Worm (Caenorhabditis elegans) whole organism, late embryonic: Measurements from ENCODE around the gene fem-3.

Experiments used
- C38D4.7 ChIP-seq: fragments of 200-800 bp; sonication (Bioruptor generic); optimal IDR thresholded peaks from 2 replicates; lab custom pipeline; 2018; ENCODE audit warnings: mild to moderate bottlenecking, missing genetic modification characterization, moderate library complexity, missing compliant biosample characterization
- F13H6.1 ChIP-seq: sonication (generic microtip); optimal IDR thresholded peaks from 2 replicates; lab custom pipeline; 2016; ENCODE audit warnings: missing genetic modification characterization, missing compliant biosample characterization
- K09A11.1 ChIP-seq: sonication (generic microtip); optimal IDR thresholded peaks from 2 replicates; lab custom pipeline; 2017; ENCODE audit warnings: antibody characterized with exemption, mild to moderate bottlenecking, missing genetic modification characterization, missing compliant biosample characterization; ENCODE audit not compliant: insufficient read depth
- T23F11.4 ChIP-seq: fragments of 200-800 bp; sonication (Bioruptor generic); optimal IDR thresholded peaks from 2 replicates; lab custom pipeline; 2018; ENCODE audit warnings: mild to moderate bottlenecking, missing genetic modification characterization, missing compliant biosample characterization
- Y22D7AL.16 ChIP-seq: sonication (generic microtip); optimal IDR thresholded peaks from 2 replicates; lab custom pipeline; 2016; ENCODE audit warnings: missing genetic modification characterization, missing compliant biosample characterization
- ahr-1 ChIP-seq: sonication (generic microtip); optimal IDR thresholded peaks from 2 replicates; lab custom pipeline; 2016; ENCODE audit warnings: missing genetic modification characterization, missing compliant biosample characterization
- ama-1 ChIP-seq: fragments of 150-350 bp; optimal IDR thresholded peaks from 2 replicates; lab custom pipeline; 2014
- ceh-14 ChIP-seq: sonication (generic microtip); optimal IDR thresholded peaks from 2 replicates; lab custom pipeline; 2016; ENCODE audit warnings: missing genotype, missing genetic modification characterization, missing compliant biosample characterization
- ceh-18 ChIP-seq: sonication (generic microtip); optimal IDR thresholded peaks from 2 replicates; lab custom pipeline; 2016; ENCODE audit warnings: missing genetic modification characterization, missing compliant biosample characterization
- ceh-22 ChIP-seq: sonication (generic microtip); optimal IDR thresholded peaks from 2 replicates; lab custom pipeline; 2017; ENCODE audit warnings: missing biosample characterization, missing genetic modification characterization
- ceh-30 ChIP-seq: fragments of 150-350 bp; optimal IDR thresholded peaks from 2 replicates; lab custom pipeline; 2014; ENCODE audit warnings: missing biosample characterization, missing genetic modification characterization
- ceh-31 ChIP-seq: sonication (generic microtip); optimal IDR thresholded peaks from 2 replicates; lab custom pipeline; 2016; ENCODE audit warnings: missing genetic modification characterization, missing compliant biosample characterization
- ceh-45 ChIP-seq: fragments of 200-800 bp; sonication (Bioruptor generic); IDR thresholded peaks from 2 replicates; pipeline ENCODE4 v1.3.6; 2022; ENCODE audit warnings: missing genetic modification reagents, missing genetic modification characterization, missing compliant biosample characterization
- ceh-6 ChIP-seq: fragments of 200-800 bp; sonication (Bioruptor generic); optimal IDR thresholded peaks from 2 replicates; lab custom pipeline; 2018; ENCODE audit warnings: mild to moderate bottlenecking, missing genetic modification characterization, missing compliant biosample characterization
- dmd-4 ChIP-seq: sonication (generic microtip); optimal IDR thresholded peaks from 2 replicates; lab custom pipeline; 2016; ENCODE audit warnings: borderline replicate concordance, missing genetic modification characterization, missing compliant biosample characterization
- dve-1 ChIP-seq: sonication (generic microtip); optimal IDR thresholded peaks from 2 replicates; lab custom pipeline; 2017; ENCODE audit warnings: antibody characterized with exemption, mild to moderate bottlenecking, missing genetic modification characterization, missing compliant biosample characterization
- elt-2 ChIP-seq: sonication (generic microtip); optimal IDR thresholded peaks from 2 replicates; lab custom pipeline; 2016; ENCODE audit warnings: missing genetic modification reagents, missing genetic modification characterization, missing compliant biosample characterization
- ets-4 ChIP-seq: sonication (generic microtip); optimal IDR thresholded peaks from 2 replicates; lab custom pipeline; 2016; ENCODE audit warnings: missing genetic modification characterization, missing compliant biosample characterization
- eyg-1 ChIP-seq: sonication (generic microtip); optimal IDR thresholded peaks from 2 replicates; lab custom pipeline; 2016; ENCODE audit warnings: missing genotype, missing genetic modification characterization, missing compliant biosample characterization
- gmeb-2 ChIP-seq: sonication (generic microtip); optimal IDR thresholded peaks from 2 replicates; lab custom pipeline; 2016; ENCODE audit warnings: missing genetic modification characterization, inconsistent platforms, missing compliant biosample characterization
- hlh-30 ChIP-seq: sonication (generic microtip); optimal IDR thresholded peaks from 2 replicates; lab custom pipeline; 2017; ENCODE audit warnings: antibody characterized with exemption, missing genetic modification characterization, missing compliant biosample characterization; ENCODE audit not compliant: insufficient read depth
- hlh-8 ChIP-seq: sonication (generic microtip); optimal IDR thresholded peaks from 2 replicates; lab custom pipeline; 2016; ENCODE audit warnings: missing genotype, missing genetic modification characterization, missing compliant biosample characterization
- madf-2 ChIP-seq: sonication (generic microtip); optimal IDR thresholded peaks from 2 replicates; lab custom pipeline; 2017; ENCODE audit warnings: missing genetic modification characterization, missing compliant biosample characterization
- mec-3 ChIP-seq: sonication (generic microtip); optimal IDR thresholded peaks from 2 replicates; lab custom pipeline; 2016; ENCODE audit warnings: borderline replicate concordance, missing genetic modification characterization, missing compliant biosample characterization
- nfya-1 ChIP-seq: sonication (generic microtip); optimal IDR thresholded peaks from 2 replicates; lab custom pipeline; 2017; ENCODE audit warnings: missing genetic modification characterization, mild to moderate bottlenecking, missing compliant biosample characterization, antibody characterized with exemption, moderate library complexity
- odd-2 ChIP-seq: sonication (generic microtip); optimal IDR thresholded peaks from 2 replicates; lab custom pipeline; 2017; ENCODE audit warnings: antibody characterized with exemption, mild to moderate bottlenecking, missing genetic modification characterization, missing compliant biosample characterization
- pag-3 ChIP-seq: sonication (generic microtip); optimal IDR thresholded peaks from 2 replicates; lab custom pipeline; 2016; ENCODE audit warnings: missing compliant biosample characterization, missing genetic modification characterization, borderline replicate concordance
- pax-1 ChIP-seq: fragments of 150-350 bp; optimal IDR thresholded peaks from 2 replicates; lab custom pipeline; 2014; ENCODE audit warnings: missing biosample characterization, missing genetic modification characterization
- pha-4 ChIP-seq: fragments of 150-350 bp; optimal IDR thresholded peaks from 2 replicates; lab custom pipeline; 2018; ENCODE audit warnings: missing biosample characterization, missing genetic modification reagents, missing genetic modification characterization
- pqm-1 ChIP-seq: sonication (generic microtip); optimal IDR thresholded peaks from 2 replicates; lab custom pipeline; 2016; ENCODE audit warnings: missing genetic modification characterization, missing compliant biosample characterization
- pros-1 ChIP-seq: fragments of 150-350 bp; optimal IDR thresholded peaks from 2 replicates; lab custom pipeline; 2014; ENCODE audit warnings: missing biosample characterization, missing genetic modification reagents, missing genetic modification characterization
- ref-2 ChIP-seq: sonication (generic microtip); optimal IDR thresholded peaks from 2 replicates; lab custom pipeline; 2016; ENCODE audit warnings: missing genetic modification characterization, missing compliant biosample characterization
- rnt-1 ChIP-seq: sonication (generic microtip); optimal IDR thresholded peaks from 2 replicates; lab custom pipeline; 2016; ENCODE audit warnings: missing genetic modification characterization, missing compliant biosample characterization
- syd-9 ChIP-seq: sonication (generic microtip); optimal IDR thresholded peaks from 2 replicates; lab custom pipeline; 2016; ENCODE audit warnings: mild to moderate bottlenecking, missing genetic modification characterization, moderate library complexity, missing compliant biosample characterization
- ttx-3 ChIP-seq: sonication (generic microtip); optimal IDR thresholded peaks from 2 replicates; lab custom pipeline; 2016; ENCODE audit warnings: missing genetic modification reagents, missing genetic modification characterization, missing compliant biosample characterization
- unc-3 ChIP-seq, 2 experiments: fragments of 200-800 bp in 1 of 2; sonication (Bioruptor generic) in 1 of 2; sonication (generic microtip) in 1 of 2; conservative IDR thresholded peaks in 1 of 2; optimal IDR thresholded peaks in 1 of 2; 2 replicates each; pipeline versions ENCODE4 v1.3.6 to Lab custom; 2016 to 2022; ENCODE audit warnings: missing compliant biosample characterization in 2 of 2, missing genetic modification characterization in 2 of 2, missing genetic modification reagents in 1 of 2
- unc-42 ChIP-seq: sonication (generic microtip); optimal IDR thresholded peaks from 2 replicates; lab custom pipeline; 2016; ENCODE audit warnings: missing genotype, missing genetic modification characterization, missing compliant biosample characterization
- unc-86 ChIP-seq: sonication (generic microtip); optimal IDR thresholded peaks from 2 replicates; lab custom pipeline; 2016; ENCODE audit warnings: missing genetic modification characterization, missing compliant biosample characterization
- zip-5 ChIP-seq: sonication (generic microtip); optimal IDR thresholded peaks from 2 replicates; lab custom pipeline; 2016; ENCODE audit warnings: missing genetic modification characterization, missing compliant biosample characterization

The fem-3 gene

ce11 chrIV:9108631-9109030, 3.9 kb downstream of the fem-3 start, which contains the start of gene aly-1:
aly-1 (plus strand) TSS chrIV:9108931.
- no peak for TF ChIP-seq pax-1 (tag; lab: Kevin White, UChicago)
- no peak for TF ChIP-seq eyg-1
- TF ChIP-seq dve-1 = no peak

- TF ChIP-seq ceh-14 (tag; lab: Kevin White, UChicago) (no peak), odd-2 (no peak), F13H6.1 (tag; lab: Kevin White, UChicago) (no peak), ref-2 (no peak), pha-4 (tag; lab: Kevin White, UChicago) (no peak), C38D4.7 (GFP tag; lab: Kevin White, UChicago) (no peak), ceh-6 (no peak), hlh-30 (tag; lab: Kevin White, UChicago) (no peak), pag-3 (tag; lab: Kevin White, UChicago) (no peak), syd-9 (tag; lab: Kevin White, UChicago) (no peak), ttx-3 (tag; lab: Kevin White, UChicago) (no peak), ama-1 (lab: Kevin White, UChicago) (no peak)
Observed at ce11 chrIV:9112019-9112418, 7.3 kb downstream of the fem-3 start.

- TF ChIP-seq odd-2 (no peak), ceh-22 (no peak), Y22D7AL.16 (tag; lab: Kevin White, UChicago) (no peak)
- TF ChIP-seq, all 69 proteins: peak for 0
Observed at ce11 chrIV:9114078-9114477, 9.3 kb downstream of the fem-3 start.

- TF ChIP-seq unc-42 (tag; lab: Kevin White, UChicago) = no peak
- no peak for TF ChIP-seq ceh-18
- TF ChIP-seq ets-4 (tag; lab: Kevin White, UChicago) = no peak
Observed at ce11 chrIV:9116452-9116851, 11.7 kb downstream of the fem-3 start.

ce11 chrIV:9117700-9118099, 12.9 kb downstream of the fem-3 start:
- no peak for TF ChIP-seq pax-1 (tag; lab: Kevin White, UChicago)
- no peak for TF ChIP-seq eyg-1
- no peak for TF ChIP-seq ref-2
- no peak for TF ChIP-seq mec-3
- no peak for TF ChIP-seq ttx-3 (tag; lab: Kevin White, UChicago)
- no peak for TF ChIP-seq madf-2 (tag; lab: Kevin White, UChicago)
- TF ChIP-seq unc-86 (tag; lab: Kevin White, UChicago) = no peak
- no peak for TF ChIP-seq T23F11.4 (GFP tag; lab: Kevin White, UChicago)
- no peak for TF ChIP-seq ceh-31 (tag; lab: Kevin White, UChicago)
- no peak for TF ChIP-seq hlh-8 (tag; lab: Kevin White, UChicago)
- TF ChIP-seq ceh-45 = no peak
- TF ChIP-seq ceh-18 = no peak
- no peak for TF ChIP-seq ceh-14 (tag; lab: Kevin White, UChicago)
- no peak for TF ChIP-seq gmeb-2 (tag; lab: Kevin White, UChicago)
- no peak for TF ChIP-seq ahr-1 (tag; lab: Kevin White, UChicago)
- TF ChIP-seq unc-3 (GFP tag; conservative IDR thresholded peaks at IDR 0.05; lab: Robert Waterston, UW) = no peak
- TF ChIP-seq unc-3 (tag; optimal IDR thresholded peaks at IDR 0.05; lab: Kevin White, UChicago) = no peak
- TF ChIP-seq K09A11.1 (tag; lab: Kevin White, UChicago) = no peak
- TF ChIP-seq F13H6.1 (tag; lab: Kevin White, UChicago) = no peak

ce11 chrIV:9118348-9118747, 13.6 kb downstream of the fem-3 start:
- TF ChIP-seq ama-1 (lab: Kevin White, UChicago) = no peak
- no peak for TF ChIP-seq unc-3 (GFP tag; conservative IDR thresholded peaks at IDR 0.05; lab: Robert Waterston, UW)
- no peak for TF ChIP-seq unc-3 (tag; optimal IDR thresholded peaks at IDR 0.05; lab: Kevin White, UChicago)
- TF ChIP-seq dmd-4 = no peak
- no peak for TF ChIP-seq nfya-1 (tag; lab: Kevin White, UChicago)
- TF ChIP-seq ceh-6 = no peak
- TF ChIP-seq ceh-31 (tag; lab: Kevin White, UChicago) = no peak
- no peak for TF ChIP-seq mec-3
- TF ChIP-seq elt-2 (tag; lab: Kevin White, UChicago) = no peak
- TF ChIP-seq pros-1 = no peak
- no peak for TF ChIP-seq ceh-30 (tag; lab: Kevin White, UChicago)
- TF ChIP-seq rnt-1 (tag; lab: Kevin White, UChicago) = no peak
- TF ChIP-seq unc-86 (tag; lab: Kevin White, UChicago) = no peak
- TF ChIP-seq pqm-1 (tag; lab: Kevin White, UChicago) = no peak
- no peak for TF ChIP-seq zip-5 (tag; lab: Kevin White, UChicago)
- no peak for TF ChIP-seq ceh-18
